Worm (Caenorhabditis elegans) whole organism, young adult: ENCODE results near the gene set-19.

Experiments used
- B0019.2 ChIP-seq: fragments of 200-800 bp; sonication (Bioruptor generic); conservative IDR thresholded peaks from 2 replicates; pipeline ENCODE4 v1.3.6; 2022; ENCODE audit warnings: missing genetic modification reagents, missing genetic modification characterization, missing compliant biosample characterization
- B0261.1 ChIP-seq: sonication (generic microtip); optimal IDR thresholded peaks from 2 replicates; lab custom pipeline; 2016; ENCODE audit warnings: mild to moderate bottlenecking, missing genetic modification characterization, moderate library complexity, missing compliant biosample characterization
- B0336.3 ChIP-seq: fragments of 200-800 bp; sonication (Bioruptor generic); IDR thresholded peaks from 2 replicates; pipeline ENCODE4 v1.3.6; 2022; ENCODE audit warnings: missing genetic modification characterization, missing compliant biosample characterization
- F33H1.4 ChIP-seq: fragments of 200-800 bp; sonication (Bioruptor generic); IDR thresholded peaks from 2 replicates; pipeline ENCODE4 v1.3.6; 2022; ENCODE audit warnings: missing genetic modification reagents, missing genetic modification characterization, missing compliant biosample characterization
- F37B4.10 ChIP-seq: fragments of 200-800 bp; sonication (Bioruptor generic); IDR thresholded peaks from 2 replicates; pipeline ENCODE4 v1.3.6; 2022; ENCODE audit warnings: missing genetic modification characterization, missing compliant biosample characterization
- F49E8.2 ChIP-seq: sonication (generic microtip); optimal IDR thresholded peaks from 3 replicates; lab custom pipeline; 2017; ENCODE audit warnings: missing genetic modification characterization, mild to moderate bottlenecking, missing compliant biosample characterization, antibody characterized with exemption, moderate library complexity; ENCODE audit not compliant: insufficient read depth
- F52B5.7 ChIP-seq: sonication (generic microtip); optimal IDR thresholded peaks from 2 replicates; lab custom pipeline; 2016; ENCODE audit warnings: mild to moderate bottlenecking, missing genetic modification characterization, missing compliant biosample characterization
- F57A8.1 ChIP-seq: fragments of 200-800 bp; sonication (Bioruptor generic); optimal IDR thresholded peaks from 2 replicates; lab custom pipeline; 2018; ENCODE audit warnings: mild to moderate bottlenecking, missing genetic modification characterization, moderate library complexity, missing compliant biosample characterization
- F57C9.4 ChIP-seq: sonication (generic microtip); optimal IDR thresholded peaks from 2 replicates; lab custom pipeline; 2017; ENCODE audit warnings: mild to moderate bottlenecking, missing genetic modification characterization, missing compliant biosample characterization
- K12H6.12 ChIP-seq: fragments of 200-800 bp; sonication (Bioruptor generic); optimal IDR thresholded peaks from 2 replicates; lab custom pipeline; 2018; ENCODE audit warnings: mild to moderate bottlenecking, missing genetic modification characterization, missing compliant biosample characterization
- T07F8.4 ChIP-seq: sonication (generic microtip); optimal IDR thresholded peaks from 2 replicates; lab custom pipeline; 2016; ENCODE audit warnings: mild to moderate bottlenecking, missing genetic modification characterization, moderate library complexity, missing compliant biosample characterization
- Y56A3A.18 ChIP-seq: fragments of 200-800 bp; sonication (Bioruptor generic); IDR thresholded peaks from 2 replicates; pipeline ENCODE4 v1.3.6; 2022; ENCODE audit warnings: missing genetic modification reagents, missing genetic modification characterization, missing compliant biosample characterization
- Y79H2A.3 ChIP-seq: fragments of 200-800 bp; sonication (Bioruptor generic); conservative IDR thresholded peaks from 2 replicates; pipeline ENCODE4 v1.3.6; 2022; ENCODE audit warnings: missing genetic modification reagents, missing genetic modification characterization, missing compliant biosample characterization
- ZK185.1 ChIP-seq: sonication (generic microtip); optimal IDR thresholded peaks from 2 replicates; lab custom pipeline; 2016; ENCODE audit warnings: mild to moderate bottlenecking, missing genetic modification characterization, missing compliant biosample characterization; ENCODE audit not compliant: poor library complexity, severe bottlenecking
- aptf-3 ChIP-seq: fragments of 200-800 bp; sonication (Bioruptor generic); IDR thresholded peaks from 2 replicates; pipeline ENCODE4 v1.3.6; 2022; ENCODE audit warnings: missing genetic modification characterization, missing compliant biosample characterization
- attf-5 ChIP-seq: fragments of 200-800 bp; sonication (Bioruptor generic); optimal IDR thresholded peaks from 2 replicates; lab custom pipeline; 2018; ENCODE audit warnings: mild to moderate bottlenecking, missing genetic modification characterization, missing compliant biosample characterization
- ccch-3 ChIP-seq: fragments of 200-800 bp; sonication (Bioruptor generic); optimal IDR thresholded peaks from 2 replicates; lab custom pipeline; 2018; ENCODE audit warnings: mild to moderate bottlenecking, missing genetic modification characterization, missing compliant biosample characterization
- ceh-79 ChIP-seq: sonication (generic microtip); optimal IDR thresholded peaks from 2 replicates; lab custom pipeline; 2017; ENCODE audit warnings: mild to moderate bottlenecking, missing genetic modification characterization, missing compliant biosample characterization
- die-1 ChIP-seq: sonication (generic microtip); optimal IDR thresholded peaks from 2 replicates; lab custom pipeline; 2016; ENCODE audit warnings: missing genotype, mild to moderate bottlenecking, missing genetic modification characterization, missing compliant biosample characterization
- dpl-1 ChIP-seq: fragments of 150-350 bp; optimal IDR thresholded peaks from 2 replicates; lab custom pipeline; 2014; ENCODE audit warnings: missing biosample characterization, missing genetic modification reagents, missing genetic modification characterization
- egl-18 ChIP-seq: fragments of 200-800 bp; sonication (Bioruptor generic); IDR thresholded peaks from 2 replicates; pipeline ENCODE4 v1.3.6; 2022; ENCODE audit warnings: missing genetic modification reagents, missing genetic modification characterization, missing compliant biosample characterization
- egl-44 ChIP-seq: fragments of 200-800 bp; sonication (Bioruptor generic); IDR thresholded peaks from 2 replicates; pipeline ENCODE4 v1.3.6; 2022; ENCODE audit warnings: missing genetic modification reagents, missing genetic modification characterization, missing compliant biosample characterization
- egrh-3 ChIP-seq: fragments of 200-800 bp; sonication (Bioruptor generic); IDR thresholded peaks from 2 replicates; pipeline ENCODE4 v1.3.6; 2022; ENCODE audit warnings: missing genetic modification reagents, missing genetic modification characterization, missing compliant biosample characterization
- ets-4 ChIP-seq: fragments of 200-800 bp; sonication (Bioruptor generic); optimal IDR thresholded peaks from 2 replicates; lab custom pipeline; 2018; ENCODE audit warnings: mild to moderate bottlenecking, missing genetic modification characterization, missing compliant biosample characterization
- fkh-3 ChIP-seq: sonication (generic microtip); optimal IDR thresholded peaks from 2 replicates; lab custom pipeline; 2016; ENCODE audit warnings: mild to moderate bottlenecking, missing genetic modification characterization, missing compliant biosample characterization
- gei-17 ChIP-seq: fragments of 200-800 bp; sonication (Bioruptor generic); optimal IDR thresholded peaks from 2 replicates; lab custom pipeline; 2018; ENCODE audit warnings: mild to moderate bottlenecking, missing genetic modification characterization, missing compliant biosample characterization
- him-1 ChIP-seq: sonication (generic microtip); optimal IDR thresholded peaks from 2 replicates; lab custom pipeline; 2016; ENCODE audit warnings: missing genotype, missing genetic modification reagents, missing genetic modification characterization, missing compliant biosample characterization
- hlh-12 ChIP-seq: sonication (generic microtip); optimal IDR thresholded peaks from 2 replicates; lab custom pipeline; 2016; ENCODE audit warnings: missing genetic modification characterization, missing compliant biosample characterization
- hlh-26 ChIP-seq: fragments of 200-800 bp; sonication (Bioruptor generic); conservative IDR thresholded peaks from 2 replicates; pipeline ENCODE4 v1.3.6; 2022; ENCODE audit warnings: missing genetic modification reagents, missing genetic modification characterization, missing compliant biosample characterization
- hsf-1 ChIP-seq: fragments of 200-800 bp; sonication (Bioruptor generic); IDR thresholded peaks from 2 replicates; pipeline ENCODE4 v1.3.6; 2022; ENCODE audit warnings: missing genetic modification reagents, missing genetic modification characterization, missing compliant biosample characterization
- lag-1 ChIP-seq: fragments of 200-800 bp; sonication (Bioruptor generic); IDR thresholded peaks from 2 replicates; pipeline ENCODE4 v1.3.6; 2022; ENCODE audit warnings: missing genetic modification reagents, missing genetic modification characterization, missing compliant biosample characterization
- lin-26 ChIP-seq: fragments of 200-800 bp; sonication (Bioruptor generic); IDR thresholded peaks from 2 replicates; pipeline ENCODE4 v1.3.6; 2022; ENCODE audit warnings: missing genetic modification reagents, missing genetic modification characterization, missing compliant biosample characterization
- lin-35 ChIP-seq, 3 experiments: fragments of 150-350 bp in 2 of 3; sonication (generic microtip) in 1 of 3; optimal IDR thresholded peaks; 2 replicates each; lab custom pipeline; 2014 to 2018; ENCODE audit warnings: missing biosample characterization in 3 of 3, missing genetic modification characterization in 3 of 3, missing genetic modification reagents in 3 of 3
- lin-54 ChIP-seq: fragments of 200-800 bp; sonication (Bioruptor generic); optimal IDR thresholded peaks from 2 replicates; lab custom pipeline; 2018; ENCODE audit warnings: mild to moderate bottlenecking, missing genetic modification characterization, missing compliant biosample characterization
- lir-1 ChIP-seq: fragments of 200-800 bp; sonication (Bioruptor generic); conservative IDR thresholded peaks from 2 replicates; pipeline ENCODE4 v1.3.6; 2022; ENCODE audit warnings: missing genetic modification reagents, missing genetic modification characterization, missing compliant biosample characterization
- lsl-1 ChIP-seq: fragments of 200-800 bp; sonication (Bioruptor generic); optimal IDR thresholded peaks from 2 replicates; lab custom pipeline; 2018; ENCODE audit warnings: mild to moderate bottlenecking, missing genetic modification characterization, moderate library complexity, missing compliant biosample characterization
- mcd-1 ChIP-seq: fragments of 200-800 bp; sonication (Bioruptor generic); IDR thresholded peaks from 2 replicates; pipeline ENCODE4 v1.3.6; 2022; ENCODE audit warnings: missing genetic modification reagents, missing genetic modification characterization, missing compliant biosample characterization
- nfya-1 ChIP-seq: sonication (generic microtip); optimal IDR thresholded peaks from 2 replicates; lab custom pipeline; 2017; ENCODE audit warnings: antibody characterized with exemption, missing compliant biosample characterization, missing genetic modification characterization, borderline replicate concordance; ENCODE audit not compliant: insufficient read depth
- nfya-2 ChIP-seq: fragments of 200-800 bp; sonication (Bioruptor generic); IDR thresholded peaks from 2 replicates; pipeline ENCODE4 v1.3.6; 2022; ENCODE audit warnings: missing genetic modification reagents, missing genetic modification characterization, missing compliant biosample characterization
- nhr-120 ChIP-seq: fragments of 200-800 bp; sonication (Bioruptor generic); IDR thresholded peaks from 2 replicates; pipeline ENCODE4 v1.3.6; 2022; ENCODE audit warnings: missing genetic modification characterization, missing compliant biosample characterization
- nhr-27 ChIP-seq: fragments of 200-800 bp; sonication (Bioruptor generic); optimal IDR thresholded peaks from 2 replicates; lab custom pipeline; 2018; ENCODE audit warnings: mild to moderate bottlenecking, missing genetic modification characterization, moderate library complexity, missing compliant biosample characterization
- pha-4 ChIP-seq: fragments of 150-350 bp; sonication (generic microtip); optimal IDR thresholded peaks from 2 replicates; lab custom pipeline; 2014; ENCODE audit warnings: missing biosample characterization, missing genetic modification reagents, missing genetic modification characterization
- sdz-38 ChIP-seq: sonication (generic microtip); optimal IDR thresholded peaks from 2 replicates; lab custom pipeline; 2016; ENCODE audit warnings: missing genotype, missing genetic modification characterization, missing compliant biosample characterization
- snpc-1.1 ChIP-seq: sonication (generic microtip); optimal IDR thresholded peaks from 2 replicates; lab custom pipeline; 2017; ENCODE audit warnings: missing genetic modification characterization, mild to moderate bottlenecking, missing compliant biosample characterization, antibody characterized with exemption, moderate library complexity, missing genotype, missing genetic modification reagents; ENCODE audit not compliant: insufficient read depth
- tlf-1 ChIP-seq: fragments of 200-800 bp; sonication (Bioruptor generic); optimal IDR thresholded peaks from 2 replicates; lab custom pipeline; 2018; ENCODE audit warnings: mild to moderate bottlenecking, missing genetic modification characterization, missing compliant biosample characterization
- xnd-1 ChIP-seq: sonication (generic microtip); optimal IDR thresholded peaks from 2 replicates; lab custom pipeline; 2016; ENCODE audit warnings: missing genotype, missing genetic modification reagents, missing genetic modification characterization, missing compliant biosample characterization
- ztf-25 ChIP-seq: fragments of 200-800 bp; sonication (Bioruptor generic); IDR thresholded peaks from 2 replicates; pipeline ENCODE4 v1.3.6; 2022; ENCODE audit warnings: missing genetic modification reagents, missing genetic modification characterization, missing compliant biosample characterization
- ztf-28 ChIP-seq: fragments of 200-800 bp; sonication (Bioruptor generic); IDR thresholded peaks from 2 replicates; pipeline ENCODE4 v1.3.6; 2022; ENCODE audit warnings: missing genetic modification reagents, missing genetic modification characterization, missing compliant biosample characterization
- ztf-6 ChIP-seq: fragments of 200-800 bp; sonication (Bioruptor generic); IDR thresholded peaks from 2 replicates; pipeline ENCODE4 v1.3.6; 2022; ENCODE audit warnings: missing genetic modification reagents, missing genetic modification characterization, missing compliant biosample characterization

Gene set-19

DNA sequence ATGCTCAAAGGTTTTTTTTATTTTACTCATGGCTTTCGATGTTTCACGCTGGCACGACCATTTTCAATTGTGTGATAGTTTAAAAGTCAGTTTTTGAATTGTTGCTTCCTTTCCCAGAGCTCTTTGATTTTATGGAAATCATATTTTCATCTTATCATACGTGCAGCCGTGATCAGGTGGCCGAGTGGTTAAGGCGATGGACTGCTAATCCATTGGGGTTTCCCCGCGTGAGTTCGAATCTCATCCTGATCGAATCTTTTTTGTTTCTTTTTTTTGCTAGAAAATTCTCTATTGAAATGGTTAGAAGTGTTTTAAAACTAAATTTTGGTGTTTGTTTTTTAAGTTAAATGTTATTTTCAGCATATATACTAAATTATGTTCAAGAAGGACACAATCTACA, 29.2 kb upstream of the set-19 start (continued):
- TF ChIP-seq F57A8.1 (GFP tag; lab: Kevin White, UChicago) = no peak
- no peak for TF ChIP-seq nfya-2 (GFP tag; lab: Robert Waterston, UW)
- no peak for TF ChIP-seq ztf-6 (GFP tag; lab: Robert Waterston, UW)
- TF ChIP-seq ZK185.1 (tag; lab: Kevin White, UChicago) = peak; percentile 4
- no peak for TF ChIP-seq xnd-1 (tag; lab: Kevin White, UChicago)
- TF ChIP-seq mcd-1 (GFP tag; lab: Robert Waterston, UW) = no peak
- TF ChIP-seq nhr-120 = 0 out of 2 replicates have a peak, but pooled peaks have one; percentile 38
- TF ChIP-seq egrh-3 (GFP tag; lab: Robert Waterston, UW) = no peak
- TF ChIP-seq ztf-25 (GFP tag; lab: Robert Waterston, UW) = peak; percentile 54; the same call in 1 of the 2 replicates
- TF ChIP-seq aptf-3 (GFP tag; lab: Robert Waterston, UW) = no peak
- no peak for TF ChIP-seq B0019.2 (GFP tag; lab: Robert Waterston, UW)
- TF ChIP-seq ztf-28 (GFP tag; lab: Robert Waterston, UW) = no peak
- no peak for TF ChIP-seq lin-54 (GFP tag; lab: Kevin White, UChicago)
- TF ChIP-seq F52B5.7 (tag; lab: Kevin White, UChicago) = no peak
- peak; percentile 79 for TF ChIP-seq lin-26 (GFP tag; lab: Robert Waterston, UW)
- 0 out of 2 replicates have a peak, but pooled peaks have one; percentile 61 for TF ChIP-seq Y56A3A.18 (GFP tag; lab: Robert Waterston, UW)
- TF ChIP-seq lir-1 (GFP tag; lab: Robert Waterston, UW) = no peak
- no peak for TF ChIP-seq F49E8.2 (tag; lab: Kevin White, UChicago)
- TF ChIP-seq F57C9.4 (tag; lab: Kevin White, UChicago) = no peak
- TF ChIP-seq pha-4 (tag; lab: Kevin White, UChicago) = no peak
- TF ChIP-seq B0261.1 (tag; lab: Kevin White, UChicago) = peak; percentile 83
- TF ChIP-seq lsl-1 (GFP tag; lab: Kevin White, UChicago) = no peak
- peak; percentile 62 for TF ChIP-seq die-1 (tag; lab: Kevin White, UChicago)
- TF ChIP-seq Y79H2A.3 = no peak
- TF ChIP-seq egl-44 = no peak
- TF ChIP-seq T07F8.4 (tag; lab: Kevin White, UChicago) = no peak
- TF ChIP-seq egl-18 = no peak
- TF ChIP-seq hlh-26 (GFP tag; lab: Robert Waterston, UW) = no peak
- TF ChIP-seq K12H6.12 (tag; lab: Kevin White, UChicago) = no peak
- TF ChIP-seq snpc-1.1 = no peak
- no peak for TF ChIP-seq nfya-1 (tag; lab: Kevin White, UChicago)
- no peak for TF ChIP-seq B0336.3 (GFP tag; lab: Robert Waterston, UW)
- TF ChIP-seq nhr-27 (tag; lab: Kevin White, UChicago) = no peak
- TF ChIP-seq lag-1 = no peak
- no peak for TF ChIP-seq ccch-3 (GFP tag; lab: Kevin White, UChicago)
- TF ChIP-seq F37B4.10 = no peak
- TF ChIP-seq lin-35 (GFP tag; optimal IDR thresholded peaks at IDR 0.05; lab: Kevin White, UChicago) = no peak
- TF ChIP-seq F33H1.4 (GFP tag; lab: Robert Waterston, UW) = no peak
- no peak for TF ChIP-seq dpl-1
- no peak for TF ChIP-seq sdz-38 (tag; lab: Kevin White, UChicago)
- no peak for TF ChIP-seq tlf-1 (GFP tag; lab: Kevin White, UChicago)
- peak; percentile 48 for TF ChIP-seq him-1 (tag; lab: Kevin White, UChicago)
- no peak for TF ChIP-seq gei-17 (GFP tag; lab: Kevin White, UChicago)
- no peak for TF ChIP-seq hsf-1
- TF ChIP-seq fkh-3 (tag; lab: Kevin White, UChicago) = no peak
- peak; percentile 53 for TF ChIP-seq hlh-12 (tag; lab: Kevin White, UChicago)
- no peak for TF ChIP-seq attf-5 (GFP tag; lab: Kevin White, UChicago)
- no peak for TF ChIP-seq ceh-79
- TF ChIP-seq ets-4 = no peak
